Worm (Caenorhabditis elegans) whole organism, L4/young adult: Measurements from ENCODE around the gene Y73C8C.10.

Source experiments
- W03F9.2 ChIP-seq: fragments of 150-350 bp; optimal IDR thresholded peaks from 2 replicates; lab custom pipeline; 2014; ENCODE audit warnings: missing biosample characterization, missing genetic modification characterization
- dao-5 ChIP-seq: sonication (generic microtip); optimal IDR thresholded peaks from 2 replicates; lab custom pipeline; 2016; ENCODE audit warnings: missing genotype, missing genetic modification characterization, moderate library complexity, missing compliant biosample characterization
- him-1 ChIP-seq: sonication (generic microtip); optimal IDR thresholded peaks from 2 replicates; lab custom pipeline; 2016; ENCODE audit warnings: missing genotype, missing genetic modification reagents, missing genetic modification characterization, missing compliant biosample characterization

DNA sequence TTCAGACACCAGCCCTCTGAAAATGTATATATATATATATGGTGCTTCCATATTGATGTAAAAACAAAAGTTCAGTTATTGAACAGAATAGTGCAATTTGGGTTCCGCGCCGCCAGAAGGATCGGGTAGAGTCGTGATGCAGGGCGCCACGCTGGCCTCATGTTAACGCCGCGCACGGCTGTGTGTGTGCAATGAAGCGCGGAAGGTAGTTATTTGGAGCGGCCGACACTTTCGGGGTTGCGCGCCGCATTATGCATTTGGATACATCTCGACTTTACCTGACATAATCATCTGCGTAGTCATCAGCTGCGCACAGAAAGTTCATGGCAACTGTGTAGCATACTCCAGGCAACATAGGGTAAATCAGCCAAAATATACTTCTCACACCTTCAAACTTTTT, 20.8 kb downstream of the Y73C8C.10 start:
- TF ChIP-seq dao-5 (tag; lab: Kevin White, UChicago) (no peak), W03F9.2 (no peak), him-1 (tag; lab: Kevin White, UChicago) (no peak)
